Worm (Caenorhabditis elegans) whole organism, L2 larva: Measurements from ENCODE around the gene ptrg-1.

Experiments used
- F13H6.1 ChIP-seq: sonication (generic microtip); optimal IDR thresholded peaks from 2 replicates; lab custom pipeline; 2016; ENCODE audit warnings: missing genetic modification characterization, missing compliant biosample characterization
- ama-1 ChIP-seq: fragments of 150-350 bp; optimal IDR thresholded peaks from 2 replicates; lab custom pipeline; 2018; ENCODE audit warnings: inconsistent platforms
- ceh-82 ChIP-seq: fragments of 150-350 bp; optimal IDR thresholded peaks from 2 replicates; lab custom pipeline; 2014; ENCODE audit warnings: missing biosample characterization, missing genetic modification characterization
- elt-3 ChIP-seq: sonication (generic microtip); optimal IDR thresholded peaks from 2 replicates; lab custom pipeline; 2017; ENCODE audit warnings: missing biosample characterization, missing genetic modification characterization
- lin-39 ChIP-seq: fragments of 150-350 bp; optimal IDR thresholded peaks from 2 replicates; lab custom pipeline; 2014; ENCODE audit warnings: missing biosample characterization, missing genetic modification reagents, missing genetic modification characterization
- lsy-2 ChIP-seq, 2 experiments: fragments of 150-350 bp in 1 of 2; sonication (generic microtip) in 1 of 2; optimal IDR thresholded peaks; 2 replicates each; lab custom pipeline; 2014 to 2017; ENCODE audit warnings: missing biosample characterization in 2 of 2, missing genetic modification characterization in 2 of 2
- nhr-10 ChIP-seq: sonication (generic microtip); optimal IDR thresholded peaks from 2 replicates; lab custom pipeline; 2017; ENCODE audit warnings: missing biosample characterization, missing genetic modification characterization
- nhr-11 ChIP-seq: fragments of 150-350 bp; optimal IDR thresholded peaks from 2 replicates; lab custom pipeline; 2014; ENCODE audit warnings: missing biosample characterization, missing genetic modification characterization
- nhr-237 ChIP-seq: fragments of 150-350 bp; optimal IDR thresholded peaks from 2 replicates; lab custom pipeline; 2014; ENCODE audit warnings: missing biosample characterization, missing genetic modification characterization
- snpc-4 ChIP-seq: fragments of 150-350 bp; optimal IDR thresholded peaks from 2 replicates; lab custom pipeline; 2014; ENCODE audit warnings: missing biosample characterization, missing genetic modification characterization
- zag-1 ChIP-seq: fragments of 150-350 bp; optimal IDR thresholded peaks from 2 replicates; lab custom pipeline; 2014; ENCODE audit warnings: missing biosample characterization, missing genetic modification characterization
- ztf-4 ChIP-seq: fragments of 150-350 bp; optimal IDR thresholded peaks from 2 replicates; lab custom pipeline; 2014; ENCODE audit warnings: missing biosample characterization, missing genetic modification characterization

DNA sequence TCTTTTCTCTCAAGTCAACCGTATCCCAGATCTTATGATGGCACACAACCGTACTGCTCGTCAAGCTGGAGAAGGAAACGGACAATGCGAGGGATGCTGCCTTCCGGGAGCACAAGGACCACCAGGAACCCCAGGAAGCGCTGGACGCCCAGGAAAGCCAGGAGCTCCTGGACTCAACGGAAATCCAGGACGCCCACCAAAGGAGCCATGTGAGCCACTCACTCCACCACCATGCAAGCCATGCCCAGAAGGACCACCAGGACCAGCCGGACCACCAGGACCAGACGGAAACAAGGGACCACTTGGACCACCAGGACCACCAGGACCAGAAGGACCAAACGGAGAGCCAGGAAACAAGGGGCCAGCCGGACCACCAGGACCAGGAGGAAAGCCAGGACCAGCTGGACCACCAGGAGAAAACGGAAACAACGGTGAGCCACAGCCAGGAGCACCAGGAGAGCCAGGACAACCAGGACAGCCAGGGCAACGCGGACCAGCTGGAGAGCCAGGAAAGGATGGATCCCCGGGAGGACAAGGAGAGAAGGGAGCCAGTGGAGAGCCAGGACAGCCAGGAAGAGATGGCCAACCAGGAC lies 22.6 kb upstream of the ptrg-1 start:
- no peak for TF ChIP-seq snpc-4 (tag; lab: Kevin White, UChicago)
- no peak for TF ChIP-seq lin-39 (tag; lab: Kevin White, UChicago)
- no peak for TF ChIP-seq ceh-82
- no peak for TF ChIP-seq zag-1
- no peak for TF ChIP-seq nhr-11 (tag; lab: Kevin White, UChicago)
- no peak for TF ChIP-seq ztf-4 (tag; lab: Kevin White, UChicago)
- TF ChIP-seq nhr-10, result no peak
- TF ChIP-seq nhr-237 (tag; lab: Kevin White, UChicago), result no peak
- no peak for TF ChIP-seq lsy-2 (tag; optimal IDR thresholded peaks at IDR 0.05; lab: Kevin White, UChicago)
- TF ChIP-seq ama-1 (lab: Kevin White, UChicago), result no peak
- no peak for TF ChIP-seq F13H6.1 (tag; lab: Kevin White, UChicago)
- no peak for TF ChIP-seq elt-3 (tag; lab: Kevin White, UChicago)
